Worm (Caenorhabditis elegans) whole organism, mixed stage, embryonic: ENCODE measurements around the gene Y25C1A.13.
"Not testable (repeated sequence)": the region's sequence is repeated elsewhere in the genome, so short reads cannot be mapped to it uniquely, and the experiment has no call there.

Experiments used
- M03D4.4 ChIP-seq: sonication (generic microtip); optimal IDR thresholded peaks from 2 replicates; lab custom pipeline; 2017; ENCODE audit warnings: mild to moderate bottlenecking, missing genetic modification characterization, missing compliant biosample characterization
- bed-3 ChIP-seq: fragments of 200-800 bp; sonication (Bioruptor generic); optimal IDR thresholded peaks from 3 replicates; lab custom pipeline; 2018; ENCODE audit warnings: mild to moderate bottlenecking, missing genetic modification characterization, moderate library complexity, missing compliant biosample characterization
- blmp-1 ChIP-seq: fragments of 150-350 bp; optimal IDR thresholded peaks from 2 replicates; lab custom pipeline; 2014; ENCODE audit warnings: missing biosample characterization, missing genetic modification characterization
- ceh-39 ChIP-seq: fragments of 150-350 bp; optimal IDR thresholded peaks from 2 replicates; lab custom pipeline; 2014; ENCODE audit warnings: missing biosample characterization, missing genetic modification characterization
- ceh-43 ChIP-seq: fragments of 200-800 bp; sonication (Bioruptor generic); optimal IDR thresholded peaks from 2 replicates; lab custom pipeline; 2018; ENCODE audit warnings: mild to moderate bottlenecking, missing genetic modification characterization, moderate library complexity, missing compliant biosample characterization
- ces-1 ChIP-seq: fragments of 150-350 bp; optimal IDR thresholded peaks from 2 replicates; lab custom pipeline; 2014; ENCODE audit warnings: missing biosample characterization, missing genetic modification reagents, missing genetic modification characterization
- cnd-1 ChIP-seq: fragments of 200-800 bp; sonication (Bioruptor generic); optimal IDR thresholded peaks from 2 replicates; lab custom pipeline; 2018; ENCODE audit warnings: mild to moderate bottlenecking, missing genetic modification characterization, missing compliant biosample characterization
- elt-1 ChIP-seq: sonication (generic microtip); optimal IDR thresholded peaks from 2 replicates; lab custom pipeline; 2017; ENCODE audit warnings: missing genetic modification characterization, mild to moderate bottlenecking, missing compliant biosample characterization, antibody characterized with exemption, moderate library complexity, borderline replicate concordance; ENCODE audit not compliant: insufficient read depth
- elt-3 ChIP-seq: fragments of 150-350 bp; optimal IDR thresholded peaks from 2 replicates; lab custom pipeline; 2014; ENCODE audit warnings: missing biosample characterization, missing genetic modification characterization
- flh-1 ChIP-seq: fragments of 200-800 bp; sonication (Bioruptor generic); optimal IDR thresholded peaks from 2 replicates; lab custom pipeline; 2018; ENCODE audit warnings: mild to moderate bottlenecking, missing genetic modification characterization, moderate library complexity, missing compliant biosample characterization
- ham-2 ChIP-seq: fragments of 200-800 bp; sonication (Bioruptor generic); optimal IDR thresholded peaks from 2 replicates; lab custom pipeline; 2018; ENCODE audit warnings: mild to moderate bottlenecking, missing genetic modification characterization, missing compliant biosample characterization
- hlh-1 ChIP-seq: fragments of 150-350 bp; optimal IDR thresholded peaks from 2 replicates; lab custom pipeline; 2014; ENCODE audit warnings: missing biosample characterization, missing genetic modification reagents, missing genetic modification characterization
- lin-13 ChIP-seq: fragments of 150-350 bp; optimal IDR thresholded peaks from 2 replicates; lab custom pipeline; 2014; ENCODE audit warnings: missing biosample characterization, missing genetic modification characterization
- lin-32 ChIP-seq: fragments of 200-800 bp; sonication (Bioruptor generic); optimal IDR thresholded peaks from 2 replicates; lab custom pipeline; 2018; ENCODE audit warnings: mild to moderate bottlenecking, missing genetic modification characterization, missing compliant biosample characterization
- lsy-2 ChIP-seq: fragments of 150-350 bp; optimal IDR thresholded peaks from 2 replicates; lab custom pipeline; 2014; ENCODE audit warnings: missing biosample characterization, missing genetic modification characterization
- mab-5 ChIP-seq: fragments of 150-350 bp; optimal IDR thresholded peaks from 2 replicates; lab custom pipeline; 2014; ENCODE audit warnings: missing biosample characterization, missing genetic modification characterization
- mep-1 ChIP-seq: fragments of 150-350 bp; optimal IDR thresholded peaks from 2 replicates; lab custom pipeline; 2017; ENCODE audit warnings: missing biosample characterization, missing genetic modification reagents, missing genetic modification characterization, inconsistent platforms
- mls-2 ChIP-seq: sonication (generic microtip); optimal IDR thresholded peaks from 2 replicates; lab custom pipeline; 2016; ENCODE audit warnings: mild to moderate bottlenecking, missing genetic modification characterization, moderate library complexity, missing compliant biosample characterization
- nhr-12 ChIP-seq: fragments of 150-350 bp; optimal IDR thresholded peaks from 2 replicates; lab custom pipeline; 2014; ENCODE audit warnings: missing biosample characterization, missing genetic modification characterization
- nhr-76 ChIP-seq: sonication (generic microtip); optimal IDR thresholded peaks from 2 replicates; lab custom pipeline; 2017; ENCODE audit warnings: missing biosample characterization, missing genetic modification characterization
- pha-4 ChIP-seq: fragments of 150-350 bp; optimal IDR thresholded peaks from 2 replicates; lab custom pipeline; 2018; ENCODE audit warnings: missing biosample characterization, missing genetic modification reagents, missing genetic modification characterization
- sem-2 ChIP-seq: fragments of 200-800 bp; sonication (Bioruptor generic); optimal IDR thresholded peaks from 2 replicates; lab custom pipeline; 2018; ENCODE audit warnings: mild to moderate bottlenecking, missing genetic modification characterization, missing compliant biosample characterization
- snpc-4 ChIP-seq: fragments of 150-350 bp; optimal IDR thresholded peaks from 2 replicates; lab custom pipeline; 2014; ENCODE audit warnings: missing biosample characterization, missing genetic modification characterization
- sptf-1 ChIP-seq: sonication (generic microtip); optimal IDR thresholded peaks from 2 replicates; lab custom pipeline; 2017; ENCODE audit warnings: mild to moderate bottlenecking, missing genetic modification characterization, moderate library complexity, missing compliant biosample characterization
- tbx-8 ChIP-seq: fragments of 200-800 bp; sonication (Bioruptor generic); optimal IDR thresholded peaks from 2 replicates; lab custom pipeline; 2018; ENCODE audit warnings: mild to moderate bottlenecking, missing genetic modification characterization, moderate library complexity, missing compliant biosample characterization
- unc-120 ChIP-seq: sonication (generic microtip); optimal IDR thresholded peaks from 2 replicates; lab custom pipeline; 2017; ENCODE audit warnings: missing genetic modification characterization, missing compliant biosample characterization; ENCODE audit not compliant: poor library complexity, severe bottlenecking
- unc-39 ChIP-seq: fragments of 150-350 bp; optimal IDR thresholded peaks from 2 replicates; lab custom pipeline; 2014; ENCODE audit warnings: missing biosample characterization, missing genetic modification characterization
- unc-62 ChIP-seq: fragments of 150-350 bp; optimal IDR thresholded peaks from 2 replicates; lab custom pipeline; 2014; ENCODE audit warnings: missing biosample characterization, missing genetic modification reagents, missing genetic modification characterization
- zip-8 ChIP-seq: fragments of 150-350 bp; optimal IDR thresholded peaks from 2 replicates; lab custom pipeline; 2014; ENCODE audit warnings: missing biosample characterization, missing genetic modification characterization
- ztf-11 ChIP-seq: fragments of 150-350 bp; optimal IDR thresholded peaks from 2 replicates; lab custom pipeline; 2014; ENCODE audit warnings: missing biosample characterization, missing genetic modification characterization

Y25C1A.13 gene

ce11 chrII:3151615-3152014, 40.6 kb upstream of the Y25C1A.13 start, which contains the start of the genes T10D4.14 and T10D4.19:
Gene T10D4.14 (minus strand): TSS chrII:3151715.
Gene T10D4.19 (plus strand): TSS chrII:3151918.
- no peak for TF ChIP-seq tbx-8 (GFP tag; lab: Kevin White, UChicago)
- no peak for TF ChIP-seq zip-8 (tag; lab: Kevin White, UChicago)
- no peak for TF ChIP-seq mep-1
- no peak for TF ChIP-seq blmp-1
- TF ChIP-seq snpc-4 (tag; lab: Kevin White, UChicago), result no peak
- no peak for TF ChIP-seq ceh-43 (GFP tag; lab: Kevin White, UChicago)
- no peak for TF ChIP-seq ham-2 (GFP tag; lab: Kevin White, UChicago)
- TF ChIP-seq M03D4.4 (tag; lab: Kevin White, UChicago), result no peak
- no peak for TF ChIP-seq sem-2 (GFP tag; lab: Kevin White, UChicago)
- TF ChIP-seq nhr-12 (tag; lab: Kevin White, UChicago), result no peak
- no peak for TF ChIP-seq lsy-2
- no peak for TF ChIP-seq unc-39 (tag; lab: Kevin White, UChicago)
- no peak for TF ChIP-seq cnd-1
- no peak for TF ChIP-seq sptf-1 (tag; lab: Kevin White, UChicago)
- TF ChIP-seq ztf-11 (tag; lab: Kevin White, UChicago), result no peak
- no peak for TF ChIP-seq lin-13
- no peak for TF ChIP-seq nhr-76
- TF ChIP-seq, all 35 proteins: peak for 0

DNA sequence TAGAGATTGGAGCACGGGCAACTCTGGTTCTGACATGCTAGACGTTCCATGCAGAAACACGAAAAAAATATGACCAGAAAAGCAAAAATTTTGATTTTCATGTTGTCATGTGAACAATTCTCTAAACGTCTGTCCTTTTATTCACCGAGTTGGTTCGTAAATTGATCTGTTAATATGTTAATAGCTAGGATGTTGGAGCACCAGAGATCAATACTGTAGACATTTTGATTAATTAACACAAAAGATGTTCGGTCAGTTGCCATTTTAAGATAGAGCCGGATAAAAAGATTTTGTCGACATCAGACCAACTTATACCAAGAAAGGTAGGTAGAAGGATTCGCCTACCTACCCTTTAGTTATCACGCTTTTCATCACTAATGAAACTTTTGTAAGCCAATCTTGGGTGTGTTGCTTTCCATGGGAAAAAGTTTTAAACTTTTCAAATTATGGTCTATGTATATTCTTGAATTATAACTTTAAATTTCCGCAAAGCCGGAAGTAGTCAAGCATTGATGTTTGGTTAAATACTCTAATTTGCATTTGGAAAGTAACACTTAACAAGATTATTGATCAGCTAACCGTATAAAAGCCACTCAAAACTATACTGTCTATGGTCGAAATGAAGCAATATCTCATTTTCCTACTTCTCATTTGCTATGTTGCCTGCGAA, 38.6 kb upstream of the Y25C1A.13 start, which contains the start of the genes T10D4.11 and T10D4.1:
TSS of gene T10D4.11 (minus strand) at position 101 of the 670 bp plus-strand sequence.
TSS of gene T10D4.1 (plus strand) at position 620 of the 670 bp plus-strand sequence.
- TF ChIP-seq unc-39 (tag; lab: Kevin White, UChicago) (no peak), sem-2 (GFP tag; lab: Kevin White, UChicago) (no peak), bed-3 (no peak), ceh-39 (tag; lab: Kevin White, UChicago) (no peak)

DNA sequence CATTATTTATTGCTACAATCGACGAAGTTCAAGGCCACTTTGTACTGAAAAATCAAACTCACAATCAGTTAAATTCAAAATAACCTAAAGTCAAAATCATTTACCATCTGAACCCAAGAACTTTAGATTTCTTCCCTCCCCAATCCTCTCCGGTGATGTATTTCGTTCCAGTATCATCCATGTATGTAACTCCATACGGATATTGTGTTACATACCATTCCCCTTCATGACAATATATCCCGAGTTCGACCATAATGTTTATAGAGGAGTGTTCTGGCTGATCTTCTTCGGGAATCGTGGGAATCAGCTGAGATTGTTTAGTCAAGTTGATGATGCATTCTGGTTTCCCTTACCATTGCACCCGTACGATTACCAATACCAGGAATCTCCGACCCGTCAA, 37.4 kb upstream of the Y25C1A.13 start:
- TF ChIP-seq ceh-43 (GFP tag; lab: Kevin White, UChicago) (no peak), ceh-39 (tag; lab: Kevin White, UChicago) (no peak), lsy-2 (no peak), flh-1 (GFP tag; lab: Kevin White, UChicago) (no peak), sptf-1 (tag; lab: Kevin White, UChicago) (no peak), elt-1 (tag; lab: Kevin White, UChicago) (no peak), lin-32 (GFP tag; lab: Kevin White, UChicago) (no peak), mls-2 (tag; lab: Kevin White, UChicago) (no peak), mab-5 (no peak), ces-1 (no peak), unc-120 (tag; lab: Kevin White, UChicago) (no peak), hlh-1 (tag; lab: Kevin White, UChicago) (no peak), sem-2 (GFP tag; lab: Kevin White, UChicago) (no peak), nhr-76 (no peak), bed-3 (no peak), snpc-4 (tag; lab: Kevin White, UChicago) (no peak)

DNA sequence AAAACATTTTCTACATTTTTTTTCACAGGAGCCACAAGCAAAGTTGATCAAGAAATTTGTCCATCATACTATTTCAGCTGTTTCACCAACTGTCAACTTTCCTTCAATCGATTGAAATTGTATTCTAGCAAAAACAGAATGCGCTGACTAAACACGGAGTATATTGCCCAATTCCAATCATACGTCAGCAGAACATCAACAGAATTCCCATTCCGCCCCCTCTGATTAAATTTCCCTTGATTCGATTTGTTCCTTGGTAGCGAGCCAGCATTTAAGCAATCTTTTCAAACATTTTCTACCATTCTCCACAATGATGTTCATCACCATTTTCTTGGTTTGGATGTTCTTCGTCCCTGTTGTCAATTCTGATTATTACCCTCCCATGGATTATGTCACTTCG, 34.8 kb upstream of the Y25C1A.13 start, which contains the start of gene T10D4.15:
TSS of gene T10D4.15 (plus strand) at position 301 of the 400 bp plus-strand sequence.
- TF ChIP-seq elt-1 (tag; lab: Kevin White, UChicago) (no peak), unc-62 (GFP tag; lab: Kevin White, UChicago) (no peak), lsy-2 (no peak), cnd-1 (no peak), blmp-1 (no peak), pha-4 (no peak), snpc-4 (tag; lab: Kevin White, UChicago) (no peak)
- TF ChIP-seq, all 35 proteins: peak for 0

- TF ChIP-seq bed-3; elt-3 (tag; lab: Kevin White, UChicago); mab-5: not testable (repeated sequence)
These were observed 33.5 kb upstream of the Y25C1A.13 start, which contains the start of gene sri-43 for ce11 chrII:3144552-3144951. Gene sri-43 (minus strand): TSS chrII:3144652.
